Worm (Caenorhabditis elegans): Measurements from ENCODE around the gene bre-3.

Gene bre-3

ce11 chrIII:9461894-9462784, 23.1 kb downstream of the bre-3 start:
- TF ChIP-seq cnd-1 (tag; optimal IDR thresholded peaks at IDR 0.05): no peak
- no peak for TF ChIP-seq nhr-28 (tag; optimal IDR thresholded peaks at IDR 0.05)
- no peak for TF ChIP-seq zip-8 (tag; optimal IDR thresholded peaks at IDR 0.05)
- no peak for TF ChIP-seq snpc-4 (tag; optimal IDR thresholded peaks at IDR 0.05)
- no peak for TF ChIP-seq elt-1 (tag; optimal IDR thresholded peaks at IDR 0.05; ENCODE audit: borderline replicate concordance, insufficient read depth)

DNA sequence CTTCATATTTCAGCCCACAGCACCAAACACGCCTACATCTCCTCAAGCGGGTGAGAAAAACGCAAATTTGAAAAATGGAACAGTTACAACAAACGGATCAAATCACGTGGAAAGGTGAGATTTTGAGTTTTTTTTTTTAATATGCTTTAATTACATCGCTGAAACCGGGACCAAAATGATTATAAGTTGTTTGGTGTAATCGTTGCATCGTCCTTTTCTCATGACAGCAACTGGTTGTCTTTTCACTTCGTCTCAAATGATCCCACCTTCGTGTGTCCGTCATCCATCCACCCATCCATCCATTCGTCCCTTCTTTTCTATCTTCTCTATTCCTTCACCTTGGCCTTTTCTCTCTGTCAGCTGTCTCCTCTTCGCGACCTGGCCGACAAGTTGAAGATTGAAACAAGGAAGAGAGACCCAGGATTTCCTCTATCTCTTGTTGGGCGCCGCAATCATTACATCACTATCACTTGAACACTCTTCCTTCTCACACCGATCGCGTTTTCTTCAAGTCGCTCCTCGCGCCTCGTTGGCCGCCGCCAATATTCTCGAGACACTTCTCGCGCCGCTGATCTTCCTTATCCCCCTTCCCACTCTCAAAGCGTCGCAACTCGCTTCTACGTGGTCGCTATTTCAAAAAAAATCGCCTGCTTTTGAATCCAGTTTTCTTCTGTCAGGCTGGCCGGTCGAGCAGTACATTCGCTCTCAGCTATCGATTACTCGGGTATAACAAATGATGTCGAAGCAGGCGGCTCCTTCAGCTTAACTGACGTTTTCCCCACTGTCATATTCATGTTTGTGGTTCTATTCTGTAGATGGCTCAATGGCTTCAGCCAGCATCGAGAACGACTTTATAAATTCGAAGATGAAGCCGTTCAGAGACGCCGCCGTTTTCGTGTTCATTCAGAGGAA, 27.8 kb downstream of the bre-3 start:
- TF ChIP-seq nhr-28 (tag; optimal IDR thresholded peaks at IDR 0.05) (no peak), nhr-2 (tag; optimal IDR thresholded peaks at IDR 0.05) (no peak), unc-120 (tag; optimal IDR thresholded peaks at IDR 0.05; ENCODE audit: poor library complexity, severe bottlenecking) (peak; percentile 57), ceh-39 (tag; optimal IDR thresholded peaks at IDR 0.05) (no peak), tbx-8 (GFP tag; optimal IDR thresholded peaks at IDR 0.05) (no peak), zip-8 (tag; optimal IDR thresholded peaks at IDR 0.05) (no peak), unc-62 (GFP tag; optimal IDR thresholded peaks at IDR 0.05) (peak; percentile 89), hlh-1 (tag; optimal IDR thresholded peaks at IDR 0.05) (peak; percentile 88), sptf-1 (tag; optimal IDR thresholded peaks at IDR 0.05) (no peak)

ce11 chrIII:9455980-9456658, 29.2 kb downstream of the bre-3 start, which contains the start of the genes rheb-1 and spk-1:
Gene rheb-1 (minus strand): TSS chrIII:9456030.
Gene spk-1 (plus strand): TSS chrIII:9456608.
- TF ChIP-seq M03D4.4 (tag; optimal IDR thresholded peaks at IDR 0.05): no peak
- no peak for TF ChIP-seq blmp-1 (tag; optimal IDR thresholded peaks at IDR 0.05)
- TF ChIP-seq nhr-237 (tag; optimal IDR thresholded peaks at IDR 0.05): peak; percentile 7
- peak; percentile 50 for TF ChIP-seq unc-120 (tag; optimal IDR thresholded peaks at IDR 0.05; ENCODE audit: poor library complexity, severe bottlenecking)
- TF ChIP-seq lsy-2 (tag; optimal IDR thresholded peaks at IDR 0.05): peak; percentile 96
- TF ChIP-seq sem-2 (GFP tag; optimal IDR thresholded peaks at IDR 0.05): no peak
- TF ChIP-seq unc-62 (GFP tag; optimal IDR thresholded peaks at IDR 0.05): peak; percentile 30
- no peak for TF ChIP-seq elt-3 (tag; optimal IDR thresholded peaks at IDR 0.05)
- peak; percentile 2 for TF ChIP-seq nhr-2 (tag; optimal IDR thresholded peaks at IDR 0.05)
- peak; percentile 98 for TF ChIP-seq ceh-39 (tag; optimal IDR thresholded peaks at IDR 0.05)
- TF ChIP-seq mab-5 (tag; optimal IDR thresholded peaks at IDR 0.05): no peak
- peak; percentile 36 for TF ChIP-seq mls-2 (tag; optimal IDR thresholded peaks at IDR 0.05)
- TF ChIP-seq nhr-76 (tag; optimal IDR thresholded peaks at IDR 0.05): no peak
- TF ChIP-seq ces-1 (GFP tag; optimal IDR thresholded peaks at IDR 0.05): peak; percentile 45
- peak; percentile 18 for TF ChIP-seq cnd-1 (tag; optimal IDR thresholded peaks at IDR 0.05)
- TF ChIP-seq sptf-1 (tag; optimal IDR thresholded peaks at IDR 0.05): peak; percentile 69
- no peak for TF ChIP-seq ham-2 (GFP tag; optimal IDR thresholded peaks at IDR 0.05)
- TF ChIP-seq mep-1 (tag; optimal IDR thresholded peaks at IDR 0.05): peak; percentile 79
- peak; percentile 81 for TF ChIP-seq pha-4 (tag; optimal IDR thresholded peaks at IDR 0.05)
- TF ChIP-seq hlh-1 (tag; optimal IDR thresholded peaks at IDR 0.05): peak; percentile 3
- peak; percentile 40 for TF ChIP-seq lin-13 (tag; optimal IDR thresholded peaks at IDR 0.05)
- TF ChIP-seq drap-1 (GFP tag; optimal IDR thresholded peaks at IDR 0.05): peak; percentile 28
- TF ChIP-seq lin-32 (GFP tag; optimal IDR thresholded peaks at IDR 0.05): no peak
- TF ChIP-seq elt-1 (tag; optimal IDR thresholded peaks at IDR 0.05; ENCODE audit: borderline replicate concordance, insufficient read depth): no peak

DNA sequence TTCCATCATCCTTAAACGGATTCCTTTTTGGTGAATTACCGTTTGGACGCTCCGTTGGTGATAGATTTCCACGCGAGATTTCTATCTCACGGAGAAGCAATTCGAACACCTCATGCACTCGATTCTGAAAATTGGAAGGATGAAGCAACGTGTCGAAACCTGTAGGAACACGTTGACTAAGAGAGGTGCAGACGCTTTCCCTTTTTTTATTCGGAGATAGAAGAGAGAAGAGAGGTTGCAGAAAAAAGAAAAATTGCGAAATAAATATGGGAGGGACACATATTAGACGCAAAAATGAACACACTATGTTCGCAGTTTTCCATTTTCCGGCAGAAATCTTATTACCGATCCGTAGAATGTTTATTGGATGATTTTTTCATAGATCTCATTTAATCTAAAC, 30.5 kb downstream of the bre-3 start:
- TF ChIP-seq bed-3 (GFP tag; optimal IDR thresholded peaks at IDR 0.05): no peak
- no peak for TF ChIP-seq lsy-2 (tag; optimal IDR thresholded peaks at IDR 0.05)
- no peak for TF ChIP-seq unc-120 (tag; optimal IDR thresholded peaks at IDR 0.05; ENCODE audit: poor library complexity, severe bottlenecking)
- TF ChIP-seq ces-1 (GFP tag; optimal IDR thresholded peaks at IDR 0.05): no peak
- TF ChIP-seq ham-2 (GFP tag; optimal IDR thresholded peaks at IDR 0.05): no peak
- no peak for TF ChIP-seq blmp-1 (tag; optimal IDR thresholded peaks at IDR 0.05)
- no peak for TF ChIP-seq ceh-39 (tag; optimal IDR thresholded peaks at IDR 0.05)
- no peak for TF ChIP-seq hlh-1 (tag; optimal IDR thresholded peaks at IDR 0.05)
- TF ChIP-seq pha-4 (tag; optimal IDR thresholded peaks at IDR 0.05): no peak
- no peak for TF ChIP-seq elt-3 (tag; optimal IDR thresholded peaks at IDR 0.05)

Data from whole organism, mixed stage, embryonic.